Worm (Caenorhabditis elegans) whole organism, young adult: ENCODE results near the gene lgc-48.

Experiments
- B0261.1 ChIP-seq: sonication (generic microtip); optimal IDR thresholded peaks from 2 replicates; lab custom pipeline; 2016; ENCODE audit warnings: mild to moderate bottlenecking, missing genetic modification characterization, moderate library complexity, missing compliant biosample characterization
- B0336.3 ChIP-seq: fragments of 200-800 bp; sonication (Bioruptor generic); IDR thresholded peaks from 2 replicates; pipeline ENCODE4 v1.3.6; 2022; ENCODE audit warnings: missing genetic modification characterization, missing compliant biosample characterization
- F23B12.7 ChIP-seq: sonication (generic microtip); optimal IDR thresholded peaks from 2 replicates; lab custom pipeline; 2017; ENCODE audit warnings: missing genetic modification characterization, mild to moderate bottlenecking, missing compliant biosample characterization, antibody characterized with exemption, moderate library complexity; ENCODE audit not compliant: insufficient read depth
- F49E8.2 ChIP-seq: sonication (generic microtip); optimal IDR thresholded peaks from 3 replicates; lab custom pipeline; 2017; ENCODE audit warnings: missing genetic modification characterization, mild to moderate bottlenecking, missing compliant biosample characterization, antibody characterized with exemption, moderate library complexity; ENCODE audit not compliant: insufficient read depth
- F52B5.7 ChIP-seq: sonication (generic microtip); optimal IDR thresholded peaks from 2 replicates; lab custom pipeline; 2016; ENCODE audit warnings: mild to moderate bottlenecking, missing genetic modification characterization, missing compliant biosample characterization
- K11D2.4 ChIP-seq: fragments of 200-800 bp; sonication (Bioruptor generic); IDR thresholded peaks from 2 replicates; pipeline ENCODE4 v1.3.6; 2022; ENCODE audit warnings: missing genetic modification reagents, missing genetic modification characterization, missing compliant biosample characterization
- T07F8.4 ChIP-seq: sonication (generic microtip); optimal IDR thresholded peaks from 2 replicates; lab custom pipeline; 2016; ENCODE audit warnings: mild to moderate bottlenecking, missing genetic modification characterization, moderate library complexity, missing compliant biosample characterization
- T26A5.8 ChIP-seq: sonication (generic microtip); optimal IDR thresholded peaks from 2 replicates; lab custom pipeline; 2016; ENCODE audit warnings: missing genetic modification characterization, missing compliant biosample characterization
- Y53G8AR.9 ChIP-seq: fragments of 200-800 bp; sonication (Bioruptor generic); conservative IDR thresholded peaks from 2 replicates; pipeline ENCODE4 v1.3.6; 2022; ENCODE audit warnings: missing genetic modification reagents, missing genetic modification characterization, missing compliant biosample characterization
- Y79H2A.3 ChIP-seq: fragments of 200-800 bp; sonication (Bioruptor generic); conservative IDR thresholded peaks from 2 replicates; pipeline ENCODE4 v1.3.6; 2022; ENCODE audit warnings: missing genetic modification reagents, missing genetic modification characterization, missing compliant biosample characterization
- ZK185.1 ChIP-seq: sonication (generic microtip); optimal IDR thresholded peaks from 2 replicates; lab custom pipeline; 2016; ENCODE audit warnings: mild to moderate bottlenecking, missing genetic modification characterization, missing compliant biosample characterization; ENCODE audit not compliant: poor library complexity, severe bottlenecking
- akir-1 ChIP-seq: fragments of 200-800 bp; sonication (Bioruptor generic); optimal IDR thresholded peaks from 2 replicates; lab custom pipeline; 2018; ENCODE audit warnings: mild to moderate bottlenecking, missing genetic modification characterization, moderate library complexity, missing compliant biosample characterization
- ama-1 ChIP-seq, 3 experiments: fragments of 150-350 bp in 1 of 3; sonication (generic microtip) in 2 of 3; optimal IDR thresholded peaks; 2 replicates each; lab custom pipeline; 2014 to 2018; ENCODE audit warnings: missing biosample characterization in 2 of 3, missing genetic modification characterization in 2 of 3, missing genetic modification reagents in 2 of 3
- atf-7 ChIP-seq: sonication (generic microtip); optimal IDR thresholded peaks from 2 replicates; lab custom pipeline; 2017; ENCODE audit warnings: mild to moderate bottlenecking, missing genetic modification characterization, missing compliant biosample characterization
- attf-3 ChIP-seq: fragments of 200-800 bp; sonication (Bioruptor generic); conservative IDR thresholded peaks from 2 replicates; pipeline ENCODE4 v1.3.6; 2022; ENCODE audit warnings: missing genetic modification reagents, missing genetic modification characterization, missing compliant biosample characterization
- attf-5 ChIP-seq: fragments of 200-800 bp; sonication (Bioruptor generic); optimal IDR thresholded peaks from 2 replicates; lab custom pipeline; 2018; ENCODE audit warnings: mild to moderate bottlenecking, missing genetic modification characterization, missing compliant biosample characterization
- attf-6 ChIP-seq: fragments of 200-800 bp; sonication (Bioruptor generic); IDR thresholded peaks from 2 replicates; pipeline ENCODE4 v1.3.6; 2022; ENCODE audit warnings: missing genetic modification reagents, missing genetic modification characterization, missing compliant biosample characterization
- bed-2 ChIP-seq: fragments of 200-800 bp; sonication (Bioruptor generic); IDR thresholded peaks from 2 replicates; pipeline ENCODE4 v1.3.6; 2022; ENCODE audit warnings: missing genetic modification reagents, missing genetic modification characterization, missing compliant biosample characterization
- ceh-100 ChIP-seq: fragments of 200-800 bp; sonication (Bioruptor generic); IDR thresholded peaks from 2 replicates; pipeline ENCODE4 v1.3.6; 2022; ENCODE audit warnings: missing genetic modification reagents, missing genetic modification characterization, missing compliant biosample characterization
- ceh-27 ChIP-seq: fragments of 200-800 bp; sonication (Bioruptor generic); optimal IDR thresholded peaks from 2 replicates; lab custom pipeline; 2018; ENCODE audit warnings: mild to moderate bottlenecking, missing genetic modification characterization, moderate library complexity, missing compliant biosample characterization
- chd-7 ChIP-seq: sonication (generic microtip); optimal IDR thresholded peaks from 2 replicates; lab custom pipeline; 2016; ENCODE audit warnings: mild to moderate bottlenecking, missing genetic modification characterization, moderate library complexity, missing compliant biosample characterization
- dpff-1 ChIP-seq: sonication (generic microtip); optimal IDR thresholded peaks from 2 replicates; lab custom pipeline; 2017; ENCODE audit warnings: mild to moderate bottlenecking, missing genetic modification characterization, missing compliant biosample characterization
- egl-18 ChIP-seq: fragments of 200-800 bp; sonication (Bioruptor generic); IDR thresholded peaks from 2 replicates; pipeline ENCODE4 v1.3.6; 2022; ENCODE audit warnings: missing genetic modification reagents, missing genetic modification characterization, missing compliant biosample characterization
- egrh-3 ChIP-seq: fragments of 200-800 bp; sonication (Bioruptor generic); IDR thresholded peaks from 2 replicates; pipeline ENCODE4 v1.3.6; 2022; ENCODE audit warnings: missing genetic modification reagents, missing genetic modification characterization, missing compliant biosample characterization
- hlh-26 ChIP-seq: fragments of 200-800 bp; sonication (Bioruptor generic); conservative IDR thresholded peaks from 2 replicates; pipeline ENCODE4 v1.3.6; 2022; ENCODE audit warnings: missing genetic modification reagents, missing genetic modification characterization, missing compliant biosample characterization
- hmg-20 ChIP-seq: fragments of 200-800 bp; sonication (Bioruptor generic); IDR thresholded peaks from 2 replicates; pipeline ENCODE4 v1.3.6; 2022; ENCODE audit warnings: missing genetic modification reagents, missing genetic modification characterization, missing compliant biosample characterization
- let-526 ChIP-seq: fragments of 200-800 bp; sonication (Bioruptor generic); IDR thresholded peaks from 2 replicates; pipeline ENCODE4 v1.3.6; 2022; ENCODE audit warnings: missing genetic modification reagents, missing genetic modification characterization, missing compliant biosample characterization
- lin-35 ChIP-seq, 3 experiments: fragments of 150-350 bp in 2 of 3; sonication (generic microtip) in 1 of 3; optimal IDR thresholded peaks; 2 replicates each; lab custom pipeline; 2014 to 2018; ENCODE audit warnings: missing biosample characterization in 3 of 3, missing genetic modification characterization in 3 of 3, missing genetic modification reagents in 3 of 3
- lin-40 ChIP-seq: sonication (generic microtip); optimal IDR thresholded peaks from 2 replicates; lab custom pipeline; 2016; ENCODE audit warnings: missing genetic modification characterization, mild to moderate bottlenecking, missing compliant biosample characterization, missing genotype, missing genetic modification reagents
- lir-1 ChIP-seq: fragments of 200-800 bp; sonication (Bioruptor generic); conservative IDR thresholded peaks from 2 replicates; pipeline ENCODE4 v1.3.6; 2022; ENCODE audit warnings: missing genetic modification reagents, missing genetic modification characterization, missing compliant biosample characterization
- lsl-1 ChIP-seq: fragments of 200-800 bp; sonication (Bioruptor generic); optimal IDR thresholded peaks from 2 replicates; lab custom pipeline; 2018; ENCODE audit warnings: mild to moderate bottlenecking, missing genetic modification characterization, moderate library complexity, missing compliant biosample characterization
- madf-10 ChIP-seq: sonication (generic microtip); optimal IDR thresholded peaks from 2 replicates; lab custom pipeline; 2016; ENCODE audit warnings: mild to moderate bottlenecking, missing genetic modification characterization, missing compliant biosample characterization
- madf-6 ChIP-seq: fragments of 200-800 bp; sonication (Bioruptor generic); IDR thresholded peaks from 2 replicates; pipeline ENCODE4 v1.3.6; 2022; ENCODE audit warnings: missing genetic modification reagents, missing genetic modification characterization, missing compliant biosample characterization
- mcd-1 ChIP-seq: fragments of 200-800 bp; sonication (Bioruptor generic); IDR thresholded peaks from 2 replicates; pipeline ENCODE4 v1.3.6; 2022; ENCODE audit warnings: missing genetic modification reagents, missing genetic modification characterization, missing compliant biosample characterization
- nhr-27 ChIP-seq: fragments of 200-800 bp; sonication (Bioruptor generic); optimal IDR thresholded peaks from 2 replicates; lab custom pipeline; 2018; ENCODE audit warnings: mild to moderate bottlenecking, missing genetic modification characterization, moderate library complexity, missing compliant biosample characterization
- nhr-80 ChIP-seq: sonication (generic microtip); optimal IDR thresholded peaks from 2 replicates; lab custom pipeline; 2016; ENCODE audit warnings: missing genetic modification characterization, missing compliant biosample characterization
- pbrm-1 ChIP-seq: fragments of 200-800 bp; sonication (Bioruptor generic); IDR thresholded peaks from 2 replicates; pipeline ENCODE4 v1.3.6; 2022; ENCODE audit warnings: missing genetic modification reagents, missing genetic modification characterization, missing compliant biosample characterization
- repo-1 ChIP-seq: sonication (generic microtip); optimal IDR thresholded peaks from 2 replicates; lab custom pipeline; 2017; ENCODE audit warnings: mild to moderate bottlenecking, missing genetic modification characterization, missing compliant biosample characterization
- rpc-1 ChIP-seq, 2 experiments: fragments of 150-350 bp in 1 of 2; sonication (generic microtip) in 1 of 2; optimal IDR thresholded peaks; 2 replicates each; lab custom pipeline; 2014 to 2018; ENCODE audit warnings: missing biosample characterization in 1 of 2, missing genetic modification characterization in 1 of 2, missing genetic modification reagents in 1 of 2, missing genotype in 1 of 2
- snpc-3.4 ChIP-seq: sonication (generic microtip); optimal IDR thresholded peaks from 2 replicates; lab custom pipeline; 2017; ENCODE audit warnings: missing genetic modification characterization, mild to moderate bottlenecking, missing compliant biosample characterization, antibody characterized with exemption, moderate library complexity, missing genotype, missing genetic modification reagents
- sptf-2 ChIP-seq: fragments of 200-800 bp; sonication (Bioruptor generic); optimal IDR thresholded peaks from 2 replicates; lab custom pipeline; 2018; ENCODE audit warnings: mild to moderate bottlenecking, missing genetic modification characterization, missing compliant biosample characterization
- tbx-9 ChIP-seq: sonication (generic microtip); optimal IDR thresholded peaks from 2 replicates; lab custom pipeline; 2016; ENCODE audit warnings: borderline replicate concordance, missing genetic modification characterization, inconsistent platforms, missing compliant biosample characterization
- unc-130 ChIP-seq: sonication (generic microtip); optimal IDR thresholded peaks from 2 replicates; lab custom pipeline; 2016; ENCODE audit warnings: missing genetic modification reagents, missing genetic modification characterization, missing compliant biosample characterization
- xnd-1 ChIP-seq: sonication (generic microtip); optimal IDR thresholded peaks from 2 replicates; lab custom pipeline; 2016; ENCODE audit warnings: missing genotype, missing genetic modification reagents, missing genetic modification characterization, missing compliant biosample characterization
- zfh-2 ChIP-seq: fragments of 200-800 bp; sonication (Bioruptor generic); conservative IDR thresholded peaks from 2 replicates; pipeline ENCODE4 v1.3.6; 2022; ENCODE audit warnings: missing genetic modification reagents, missing genetic modification characterization, missing compliant biosample characterization
- ztf-22 ChIP-seq: fragments of 200-800 bp; sonication (Bioruptor generic); optimal IDR thresholded peaks from 2 replicates; lab custom pipeline; 2018; ENCODE audit warnings: mild to moderate bottlenecking, missing genetic modification characterization, moderate library complexity, missing compliant biosample characterization
- ztf-6 ChIP-seq: fragments of 200-800 bp; sonication (Bioruptor generic); IDR thresholded peaks from 2 replicates; pipeline ENCODE4 v1.3.6; 2022; ENCODE audit warnings: missing genetic modification reagents, missing genetic modification characterization, missing compliant biosample characterization

lgc-48 gene

ce11 chrV:13313045-13313623, 26.9 kb upstream of the lgc-48 start, which contains the start of gene C50B6.3 (continued):
- TF ChIP-seq ztf-6 (GFP tag; lab: Robert Waterston, UW) (no peak), akir-1 (GFP tag; lab: Kevin White, UChicago) (peak; percentile 63), xnd-1 (tag; lab: Kevin White, UChicago) (no peak), mcd-1 (GFP tag; lab: Robert Waterston, UW) (peak; percentile 59; the same call in 1 of the 2 replicates), let-526 (GFP tag; lab: Robert Waterston, UW) (no peak; the same call in 1 of the 2 replicates), madf-6 (GFP tag; lab: Robert Waterston, UW) (peak; percentile 82), unc-130 (GFP tag; lab: Kevin White, UChicago) (peak; percentile 70), T26A5.8 (tag; lab: Kevin White, UChicago) (no peak), dpff-1 (tag; lab: Kevin White, UChicago) (no peak), ama-1 (optimal IDR thresholded peaks at IDR 0.05; lab: Kevin White, UChicago) (no peak), ama-1 (GFP tag; optimal IDR thresholded peaks at IDR 0.05; lab: Kevin White, UChicago) (no peak), egl-18 (no peak), bed-2 (0 out of 2 replicates have a peak, but pooled peaks have one; percentile 23), egrh-3 (GFP tag; lab: Robert Waterston, UW) (no peak), tbx-9 (tag; lab: Kevin White, UChicago) (no peak), F52B5.7 (no peak), attf-3 (GFP tag; lab: Robert Waterston, UW) (peak; percentile 99), chd-7 (tag; lab: Kevin White, UChicago) (no peak), attf-5 (GFP tag; lab: Kevin White, UChicago) (peak; percentile 41), Y79H2A.3 (GFP tag; lab: Robert Waterston, UW) (no peak), atf-7 (tag; lab: Kevin White, UChicago) (no peak), ztf-22 (GFP tag; lab: Kevin White, UChicago) (no peak), zfh-2 (GFP tag; lab: Robert Waterston, UW) (no peak), hlh-26 (GFP tag; lab: Robert Waterston, UW) (no peak), K11D2.4 (GFP tag; lab: Robert Waterston, UW) (no peak), pbrm-1 (GFP tag; lab: Robert Waterston, UW) (no peak), ceh-27 (GFP tag; lab: Kevin White, UChicago) (peak; percentile 82), lir-1 (no peak), lsl-1 (GFP tag; lab: Kevin White, UChicago) (peak; percentile 70), sptf-2 (GFP tag; lab: Kevin White, UChicago) (no peak), ceh-100 (GFP tag; lab: Robert Waterston, UW) (no peak), F49E8.2 (tag; lab: Kevin White, UChicago) (no peak), Y53G8AR.9 (GFP tag; lab: Robert Waterston, UW) (no peak; the same call in 1 of the 2 replicates), T07F8.4 (tag; lab: Kevin White, UChicago) (no peak), attf-6 (no peak), hmg-20 (GFP tag; lab: Robert Waterston, UW) (no peak), F23B12.7 (tag; lab: Kevin White, UChicago) (no peak), lin-40 (tag; lab: Kevin White, UChicago) (peak; percentile 65), rpc-1 (optimal IDR thresholded peaks at IDR 0.05; lab: Kevin White, UChicago) (no peak), rpc-1 (tag; optimal IDR thresholded peaks at IDR 0.05; lab: Kevin White, UChicago) (no peak), B0261.1 (tag; lab: Kevin White, UChicago) (no peak), madf-10 (tag; lab: Kevin White, UChicago) (peak; percentile 34), nhr-80 (no peak), B0336.3 (GFP tag; lab: Robert Waterston, UW) (no peak), repo-1 (no peak), lin-35 (GFP tag; optimal IDR thresholded peaks at IDR 0.05; lab: Kevin White, UChicago) (peak in 1 of 3 experiments; percentile 72), ZK185.1 (peak; percentile 96), nhr-27 (tag; lab: Kevin White, UChicago) (no peak), snpc-3.4 (tag; lab: Kevin White, UChicago) (peak; percentile 42)
